Fruit fly (Drosophila melanogaster): Measurements from ENCODE around the gene Jhbp4.

The Jhbp4 gene

DNA sequence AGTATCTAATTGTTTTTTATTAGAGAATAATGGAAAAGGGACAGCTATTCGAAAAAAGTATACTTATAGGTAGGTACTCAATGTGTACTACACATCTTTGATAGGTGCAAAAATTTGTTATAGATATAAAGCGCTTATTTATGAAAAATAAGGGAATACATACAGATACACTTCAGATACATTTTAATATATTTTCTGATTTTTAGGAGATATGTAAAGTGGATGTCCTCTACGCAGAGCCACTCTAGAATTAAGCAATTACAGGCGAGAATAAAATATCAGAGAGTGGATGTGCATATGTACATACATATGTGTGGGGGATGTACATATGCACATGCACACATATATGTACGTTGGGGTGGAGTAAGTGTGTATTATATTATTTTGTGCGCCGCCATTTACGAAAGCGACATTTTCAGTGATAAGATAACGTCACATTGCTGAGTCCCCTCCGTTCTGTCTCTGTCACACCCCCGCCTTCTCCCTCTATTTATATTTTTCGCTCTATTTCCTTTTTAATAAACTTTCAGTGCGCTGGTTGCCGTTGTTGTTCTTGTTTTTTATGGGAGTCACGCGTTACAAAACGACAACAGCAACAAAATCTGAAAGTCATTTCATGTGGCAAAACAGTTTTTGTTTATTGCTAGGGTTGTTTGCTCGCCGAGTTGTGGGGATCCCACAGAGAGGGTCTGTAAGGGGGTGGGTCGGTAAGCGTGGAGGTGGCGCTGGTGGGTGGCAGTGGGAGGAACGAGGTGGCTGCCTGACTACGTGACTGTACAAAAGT is 38.4 kb upstream of the Jhbp4 start (continued):
- TF ChIP-seq ac (GFP tag; optimal IDR thresholded peaks at IDR 0.05) (no peak), Adf1 (GFP tag; IDR thresholded peaks at IDR 0.05) (peak; percentile 16; the same call in 1 of the 2 replicates), HmgD (GFP tag; optimal IDR thresholded peaks at IDR 0.05) (no peak), disco-r (GFP tag; optimal IDR thresholded peaks at IDR 0.05) (no peak), sens (GFP tag) (peak; percentile 82), fru (optimal IDR thresholded peaks at IDR 0.05) (no peak), CG6791 (GFP tag; IDR thresholded peaks at IDR 0.05; ENCODE audit: partially characterized antibody) (no peak), fd102C (GFP tag; optimal IDR thresholded peaks at IDR 0.05) (no peak), CG17912 (GFP tag; optimal IDR thresholded peaks at IDR 0.05) (peak; percentile 57), ranshi (GFP tag; IDR thresholded peaks at IDR 0.05) (0 out of 2 replicates have a peak, but pooled peaks have one; percentile 18), CG11398 (GFP tag; optimal IDR thresholded peaks at IDR 0.05) (no peak), Atf-2 (GFP tag; optimal IDR thresholded peaks at IDR 0.05) (no peak), mam (GFP tag; optimal IDR thresholded peaks at IDR 0.05) (no peak), D19A (tag; optimal IDR thresholded peaks at IDR 0.05) (no peak), sd (tag; optimal IDR thresholded peaks at IDR 0.05) (peak; percentile 88), klu (GFP tag; IDR thresholded peaks at IDR 0.05) (no peak), CG17568 (GFP tag; optimal IDR thresholded peaks at IDR 0.05) (peak; percentile 51), Atf3 (GFP tag; optimal IDR thresholded peaks at IDR 0.05) (no peak), Blimp-1 (GFP tag; optimal IDR thresholded peaks at IDR 0.05) (no peak), cwo (GFP tag; optimal IDR thresholded peaks at IDR 0.05) (peak; percentile 99), Max (GFP tag; optimal IDR thresholded peaks at IDR 0.05) (no peak), CG3847 (GFP tag; IDR thresholded peaks at IDR 0.05) (no peak), Hr39 (optimal IDR thresholded peaks at IDR 0.05) (no peak), Hmx (GFP tag; optimal IDR thresholded peaks at IDR 0.05) (no peak), Spps (tag; optimal IDR thresholded peaks at IDR 0.05) (no peak), sug (tag; optimal IDR thresholded peaks at IDR 0.05) (peak; percentile 95), CG12155 (GFP tag; optimal IDR thresholded peaks at IDR 0.05) (no peak), ato (GFP tag; IDR thresholded peaks at IDR 0.05; ENCODE audit: partially characterized antibody) (no peak), CG14050 (GFP tag; IDR thresholded peaks at IDR 0.05) (no peak), lmd (GFP tag; IDR thresholded peaks at IDR 0.05) (no peak), CG10431 (GFP tag; optimal IDR thresholded peaks at IDR 0.05) (no peak), HLH3B (GFP tag; IDR thresholded peaks at IDR 0.05) (no peak), sc (optimal IDR thresholded peaks at IDR 0.05) (no peak), sc (GFP tag; optimal IDR thresholded peaks at IDR 0.05) (no peak), CG2116 (GFP tag; optimal IDR thresholded peaks at IDR 0.05) (no peak), HHEX (GFP tag; optimal IDR thresholded peaks at IDR 0.05) (peak; percentile 36), Bdp1 (GFP tag; optimal IDR thresholded peaks at IDR 0.05) (no peak), CG12236 (GFP tag; optimal IDR thresholded peaks at IDR 0.05) (no peak), dmrt99B (tag; optimal IDR thresholded peaks at IDR 0.05) (no peak), vfl (GFP tag; optimal IDR thresholded peaks at IDR 0.05) (no peak), CG10959 (GFP tag; IDR thresholded peaks at IDR 0.05) (no peak), CG7963 (GFP tag; IDR thresholded peaks at IDR 0.05; ENCODE audit: partially characterized antibody) (no peak), ham (GFP tag; IDR thresholded peaks at IDR 0.05) (peak; percentile 51; the same call in 1 of the 2 replicates), Poxn (GFP tag; IDR thresholded peaks at IDR 0.05) (no peak), CG33557 (GFP tag; optimal IDR thresholded peaks at IDR 0.05) (no peak), CG8290 (GFP tag; optimal IDR thresholded peaks at IDR 0.05) (no peak), CG8290 (tag; optimal IDR thresholded peaks at IDR 0.05) (peak in 1 of 2 experiments; percentile 33), CG17328 (GFP tag; IDR thresholded peaks at IDR 0.05) (no peak), bowl (GFP tag; IDR thresholded peaks at IDR 0.05) (no peak), CG7786 (GFP tag; optimal IDR thresholded peaks at IDR 0.05) (no peak), mirr (GFP tag; optimal IDR thresholded peaks at IDR 0.05) (peak; percentile 93), Ravus (GFP tag; IDR thresholded peaks at IDR 0.05) (no peak)
